Worm (Caenorhabditis elegans) whole organism, L4 larva: ENCODE measurements around the gene F35H10.2.

ENCODE experiments used
- aly-2 ChIP-seq: sonication (generic microtip); optimal IDR thresholded peaks from 2 replicates; lab custom pipeline; 2018; ENCODE audit warnings: missing biosample characterization, missing genetic modification characterization
- ama-1 ChIP-seq: fragments of 150-350 bp; optimal IDR thresholded peaks from 2 replicates; lab custom pipeline; 2014; ENCODE audit warnings: inconsistent platforms, mixed read lengths
- ceh-82 ChIP-seq: sonication (generic microtip); optimal IDR thresholded peaks from 2 replicates; lab custom pipeline; 2017; ENCODE audit warnings: missing biosample characterization, missing genetic modification characterization
- ces-1 ChIP-seq: fragments of 150-350 bp; sonication (generic microtip); optimal IDR thresholded peaks from 4 replicates; lab custom pipeline; 2014; ENCODE audit warnings: missing biosample characterization, missing genetic modification reagents, missing genetic modification characterization
- dpl-1 ChIP-seq: fragments of 150-350 bp; optimal IDR thresholded peaks from 2 replicates; lab custom pipeline; 2014; ENCODE audit warnings: missing biosample characterization, missing genetic modification reagents, missing genetic modification characterization
- lin-39 ChIP-seq: fragments of 150-350 bp; optimal IDR thresholded peaks from 2 replicates; lab custom pipeline; 2014; ENCODE audit warnings: missing biosample characterization, missing genetic modification reagents, missing genetic modification characterization
- nhr-76 ChIP-seq: fragments of 150-350 bp; optimal IDR thresholded peaks from 2 replicates; lab custom pipeline; 2014; ENCODE audit warnings: missing biosample characterization, missing genetic modification characterization
- pqm-1 ChIP-seq: sonication (generic microtip); optimal IDR thresholded peaks from 2 replicates; lab custom pipeline; 2017; ENCODE audit warnings: missing biosample characterization, missing genetic modification characterization
- ztf-11 ChIP-seq: fragments of 150-350 bp; optimal IDR thresholded peaks from 2 replicates; lab custom pipeline; 2014; ENCODE audit warnings: missing biosample characterization, missing genetic modification characterization

DNA sequence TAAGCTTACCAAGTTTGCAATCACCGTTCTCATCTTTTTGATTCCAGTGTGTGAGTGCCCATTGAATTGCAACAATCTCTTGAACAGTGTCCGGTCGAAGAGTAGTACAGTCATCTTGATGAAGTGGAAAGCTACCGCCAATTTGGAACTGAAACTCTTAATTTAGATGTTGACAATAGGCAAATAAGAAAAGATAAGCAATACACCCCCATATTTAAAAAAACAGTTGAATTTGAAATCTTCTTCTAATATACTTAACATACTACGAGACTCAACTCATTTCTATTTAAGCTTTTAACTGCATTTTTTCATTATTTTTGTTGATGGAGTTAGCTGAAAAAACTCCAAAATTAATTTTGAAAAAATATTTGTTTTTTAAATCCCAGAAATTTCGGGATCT, 16.9 kb upstream of the F35H10.2 start:
- TF ChIP-seq ceh-82 (tag; lab: Kevin White, UChicago) = no peak
- no peak for TF ChIP-seq dpl-1
- TF ChIP-seq ama-1 (lab: Kevin White, UChicago) = no peak
- TF ChIP-seq ces-1 (GFP tag; lab: Kevin White, UChicago) = no peak
- TF ChIP-seq pqm-1 (tag; lab: Kevin White, UChicago) = no peak
- no peak for TF ChIP-seq nhr-76
- TF ChIP-seq aly-2 (tag; lab: Kevin White, UChicago) = no peak
- no peak for TF ChIP-seq ztf-11
- no peak for TF ChIP-seq lin-39
